Fruit fly (Drosophila melanogaster) whole organism, wandering third instar larva: Measurements from ENCODE around the gene eEF1gamma.

Source experiments
- Abd-B ChIP-seq: fragments of >200 bp; optimal IDR thresholded peaks from 2 replicates; lab custom pipeline; 2017; ENCODE audit warnings: missing biosample characterization, missing genetic modification characterization
- CG9705 ChIP-seq: fragments of 200-800 bp; sonication (Bioruptor generic); optimal IDR thresholded peaks from 2 replicates; lab custom pipeline; 2018; ENCODE audit warnings: missing biosample characterization, mild to moderate bottlenecking, missing genetic modification characterization
- CrebA ChIP-seq: fragments of 200-800 bp; sonication (Bioruptor generic); optimal IDR thresholded peaks from 2 replicates; lab custom pipeline; 2016; ENCODE audit warnings: missing biosample characterization, mild to moderate bottlenecking, missing genetic modification characterization, borderline replicate concordance
- Dif ChIP-seq: fragments of 200-275, 200-300 bp; sonication (Bioruptor generic); optimal IDR thresholded peaks from 2 replicates; lab custom pipeline; 2018; ENCODE audit warnings: missing biosample characterization, missing genetic modification characterization; ENCODE audit not compliant: partially characterized antibody
- GATAd ChIP-seq: sonication (Bioruptor generic); optimal IDR thresholded peaks from 2 replicates; lab custom pipeline; 2016; ENCODE audit warnings: missing biosample characterization, missing genetic modification characterization
- HLH106 ChIP-seq: fragments of 200-800 bp; optimal IDR thresholded peaks from 3 replicates; lab custom pipeline; 2019; ENCODE audit warnings: missing biosample characterization, mild to moderate bottlenecking, missing genetic modification characterization, moderate library complexity
- Hnf4 ChIP-seq: fragments of 200-800 bp; sonication (Bioruptor generic); optimal IDR thresholded peaks from 2 replicates; lab custom pipeline; 2016; ENCODE audit warnings: missing biosample characterization, mild to moderate bottlenecking, missing genetic modification characterization
- Hr78 ChIP-seq: fragments of >200 bp; optimal IDR thresholded peaks from 2 replicates; lab custom pipeline; 2017; ENCODE audit warnings: missing biosample characterization, missing genetic modification characterization
- Hr83 ChIP-seq: fragments of 200-300 bp; sonication (Bioruptor generic); optimal IDR thresholded peaks from 2 replicates; lab custom pipeline; 2016; ENCODE audit warnings: missing biosample characterization, mild to moderate bottlenecking, missing genetic modification characterization, moderate library complexity; ENCODE audit not compliant: poor library complexity, severe bottlenecking
- Mio ChIP-seq: sonication (Bioruptor generic); optimal IDR thresholded peaks from 2 replicates; lab custom pipeline; 2016; ENCODE audit warnings: missing biosample characterization, missing genetic modification characterization
- Myc ChIP-seq: fragments of >200 bp; optimal IDR thresholded peaks from 2 replicates; lab custom pipeline; 2017
- N ChIP-seq: fragments of >200 bp; optimal IDR thresholded peaks from 2 replicates; lab custom pipeline; 2018; ENCODE audit warnings: missing biosample characterization, missing external identifiers, missing genetic modification characterization
- Rel ChIP-seq, 2 experiments: fragments of 200-800 bp; sonication (Bioruptor generic) in 1 of 2; optimal IDR thresholded peaks; 2 replicates in 1 of 2; 3 replicates in 1 of 2; lab custom pipeline; 2016 to 2019; ENCODE audit warnings: mild to moderate bottlenecking in 2 of 2, missing biosample characterization in 2 of 2, missing genetic modification characterization in 2 of 2, moderate library complexity in 1 of 2
- Sp1 ChIP-seq: fragments of 200-800 bp; sonication (Bioruptor generic); optimal IDR thresholded peaks from 3 replicates; lab custom pipeline; 2019; ENCODE audit warnings: missing biosample characterization, mild to moderate bottlenecking, missing genetic modification characterization, moderate library complexity
- Vsx2 ChIP-seq: fragments of 200-300, 225-300 bp; sonication (Bioruptor generic); optimal IDR thresholded peaks from 2 replicates; lab custom pipeline; 2018; ENCODE audit warnings: missing biosample characterization, missing genetic modification characterization; ENCODE audit not compliant: partially characterized antibody
- br ChIP-seq: fragments of 200-800 bp; sonication (Bioruptor generic); optimal IDR thresholded peaks from 2 replicates; lab custom pipeline; 2016; ENCODE audit warnings: missing biosample characterization, missing genetic modification characterization
- brk ChIP-seq: fragments of 200-800 bp; sonication (Bioruptor generic); optimal IDR thresholded peaks from 2 replicates; lab custom pipeline; 2016; ENCODE audit warnings: missing biosample characterization, mild to moderate bottlenecking, missing genetic modification characterization
- dl ChIP-seq, 2 experiments: fragments of 175-275, 200-275 bp in 1 of 2; fragments of 200-275 bp in 1 of 2; sonication (Bioruptor generic); optimal IDR thresholded peaks; lab custom pipeline; 2018; ENCODE audit warnings: mild to moderate bottlenecking in 2 of 2, missing biosample characterization in 2 of 2, missing genetic modification characterization in 2 of 2, moderate library complexity in 2 of 2; ENCODE audit not compliant: partially characterized antibody in 2 of 2, insufficient read depth in 1 of 2
- dmrt93B ChIP-seq: fragments of 200-800 bp; sonication (Bioruptor generic); optimal IDR thresholded peaks from 2 replicates; lab custom pipeline; 2018; ENCODE audit warnings: missing biosample characterization, mild to moderate bottlenecking, missing genetic modification characterization
- dsf ChIP-seq: sonication (Bioruptor generic); optimal IDR thresholded peaks from 2 replicates; lab custom pipeline; 2016; ENCODE audit warnings: missing biosample characterization, missing genetic modification characterization, borderline replicate concordance
- ey ChIP-seq: fragments of 200-800 bp; sonication (Bioruptor generic); optimal IDR thresholded peaks from 2 replicates; lab custom pipeline; 2016; ENCODE audit warnings: missing biosample characterization, missing genetic modification characterization
- foxo ChIP-seq, 2 experiments: fragments of 200-800 bp; sonication (Bioruptor generic); optimal IDR thresholded peaks; 2 replicates in 1 of 2; 3 replicates in 1 of 2; lab custom pipeline; 2016 to 2017; ENCODE audit warnings: missing biosample characterization in 2 of 2, missing genetic modification characterization in 2 of 2
- fru ChIP-seq: fragments of 200-800 bp; sonication (Bioruptor generic); optimal IDR thresholded peaks from 3 replicates; lab custom pipeline; 2016; ENCODE audit warnings: missing biosample characterization, mild to moderate bottlenecking, missing genetic modification characterization
- h ChIP-seq: fragments of 200-800 bp; sonication (Bioruptor generic); optimal IDR thresholded peaks from 3 replicates; lab custom pipeline; 2016; ENCODE audit warnings: missing biosample characterization, mild to moderate bottlenecking, missing genetic modification characterization
- lola ChIP-seq: fragments of >200 bp; optimal IDR thresholded peaks from 2 replicates; lab custom pipeline; 2017; ENCODE audit warnings: missing biosample characterization, missing genetic modification characterization
- pan ChIP-seq: fragments of >200 bp; optimal IDR thresholded peaks from 2 replicates; lab custom pipeline; 2017
- psq ChIP-seq: fragments of 200-800 bp; sonication (Bioruptor generic); optimal IDR thresholded peaks from 3 replicates; lab custom pipeline; 2017; ENCODE audit warnings: missing biosample characterization, mild to moderate bottlenecking, missing genetic modification characterization, moderate library complexity
- rgr ChIP-seq: fragments of 200-800 bp; sonication (Bioruptor generic); optimal IDR thresholded peaks from 3 replicates; lab custom pipeline; 2016; ENCODE audit warnings: missing biosample characterization, mild to moderate bottlenecking, missing genetic modification characterization
- sage ChIP-seq: fragments of 200-800 bp; sonication (Bioruptor generic); optimal IDR thresholded peaks from 2 replicates; lab custom pipeline; 2016; ENCODE audit warnings: missing biosample characterization, mild to moderate bottlenecking, missing genetic modification characterization
- sv ChIP-seq: fragments of 200-800 bp; sonication (Bioruptor generic); optimal IDR thresholded peaks from 3 replicates; lab custom pipeline; 2016; ENCODE audit warnings: missing biosample characterization, missing genetic modification characterization
- tai ChIP-seq: sonication (Bioruptor generic); optimal IDR thresholded peaks from 2 replicates; lab custom pipeline; 2016; ENCODE audit warnings: missing biosample characterization, missing genetic modification characterization
- usp ChIP-seq: fragments of >200 bp; optimal IDR thresholded peaks from 2 replicates; lab custom pipeline; 2017; ENCODE audit warnings: missing biosample characterization, missing genetic modification characterization
- woc ChIP-seq: sonication (Bioruptor generic); optimal IDR thresholded peaks from 2 replicates; lab custom pipeline; 2016; ENCODE audit warnings: missing biosample characterization, mild to moderate bottlenecking, missing genetic modification characterization

eEF1gamma gene

dm6 chr3R:29259466-29260132 lies 39.6 kb downstream of the eEF1gamma start:
- TF ChIP-seq ey (no peak), Hnf4 (GFP tag; lab: Kevin White, UChicago) (no peak), fru (GFP tag; lab: Kevin White, UChicago) (no peak), tai (no peak), Dif (GFP tag; lab: Kevin White, UChicago) (no peak), CrebA (GFP tag; lab: Kevin White, UChicago) (no peak), rgr (GFP tag; lab: Kevin White, UChicago) (no peak), CG9705 (GFP tag; lab: Kevin White, UChicago) (no peak), dl (GFP tag; optimal IDR thresholded peaks at IDR 0.05; lab: Kevin White, UChicago; ENCODE audit: insufficient read depth in 1 of 2, partially characterized antibody in 2 of 2) (no peak), dsf (GFP tag; lab: Kevin White, UChicago) (no peak)

- TF ChIP-seq tai (no peak), Myc (lab: Kevin White, UChicago) (no peak), dmrt93B (GFP tag; lab: Kevin White, UChicago) (no peak), sv (GFP tag; lab: Kevin White, UChicago) (no peak), br (GFP tag; lab: Kevin White, UChicago) (no peak), Hr78 (GFP tag; lab: Kevin White, UChicago) (no peak), h (no peak), Hnf4 (GFP tag; lab: Kevin White, UChicago) (no peak), GATAd (GFP tag; lab: Kevin White, UChicago) (no peak), sage (GFP tag; lab: Kevin White, UChicago) (no peak), lola (GFP tag; lab: Kevin White, UChicago) (no peak), ey (no peak), brk (GFP tag; lab: Kevin White, UChicago) (no peak), pan (lab: Kevin White, UChicago) (no peak), CG9705 (GFP tag; lab: Kevin White, UChicago) (no peak), Dif (GFP tag; lab: Kevin White, UChicago) (no peak), Rel (GFP tag; optimal IDR thresholded peaks at IDR 0.05; lab: Kevin White, UChicago) (no peak), Rel (tag; optimal IDR thresholded peaks at IDR 0.05; lab: Kevin White, UChicago) (no peak)
Observed at dm6 chr3R:29262481-29262880, 42.5 kb downstream of the eEF1gamma start.

DNA sequence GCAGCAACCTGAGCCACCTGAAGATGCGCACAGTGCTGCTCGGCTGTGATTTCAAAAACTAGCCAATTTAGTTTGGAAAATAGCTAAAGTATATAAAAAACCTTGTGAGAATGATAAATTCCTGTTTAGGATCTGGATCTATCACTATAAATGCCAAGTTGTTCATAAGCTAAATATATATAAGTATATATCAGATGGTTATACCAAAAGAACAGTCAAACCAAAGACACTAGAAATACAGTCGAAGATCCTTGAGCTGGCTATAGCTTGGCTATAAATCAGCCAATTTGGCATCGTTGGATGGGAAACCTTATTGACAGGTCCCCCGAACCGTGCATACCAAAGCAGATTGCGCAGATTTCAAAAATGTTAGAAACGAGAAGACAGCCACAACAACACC lies 43.3 kb downstream of the eEF1gamma start:
- no peak for TF ChIP-seq GATAd (GFP tag; lab: Kevin White, UChicago)
- TF ChIP-seq Myc (lab: Kevin White, UChicago) = no peak
- no peak for TF ChIP-seq usp (GFP tag; lab: Kevin White, UChicago)
- no peak for TF ChIP-seq Abd-B (GFP tag; lab: Kevin White, UChicago)
- no peak for TF ChIP-seq CG9705 (GFP tag; lab: Kevin White, UChicago)
- no peak for TF ChIP-seq br (GFP tag; lab: Kevin White, UChicago)
- TF ChIP-seq ey = no peak
- TF ChIP-seq brk (GFP tag; lab: Kevin White, UChicago) = no peak
- no peak for TF ChIP-seq Vsx2 (GFP tag; lab: Kevin White, UChicago)
- no peak for TF ChIP-seq sv (GFP tag; lab: Kevin White, UChicago)
- no peak for TF ChIP-seq h
- no peak for TF ChIP-seq Rel (GFP tag; optimal IDR thresholded peaks at IDR 0.05; lab: Kevin White, UChicago)
- no peak for TF ChIP-seq Rel (tag; optimal IDR thresholded peaks at IDR 0.05; lab: Kevin White, UChicago)
- no peak for TF ChIP-seq N
- no peak for TF ChIP-seq Dif (GFP tag; lab: Kevin White, UChicago)
- no peak for TF ChIP-seq woc
- TF ChIP-seq CrebA (GFP tag; lab: Kevin White, UChicago) = no peak
- no peak for TF ChIP-seq Mio (GFP tag; lab: Kevin White, UChicago)
- TF ChIP-seq pan (lab: Kevin White, UChicago) = no peak
- TF ChIP-seq rgr (GFP tag; lab: Kevin White, UChicago) = no peak

- no peak for TF ChIP-seq psq (GFP tag; lab: Kevin White, UChicago)
- TF ChIP-seq rgr (GFP tag; lab: Kevin White, UChicago) = no peak
- TF ChIP-seq usp (GFP tag; lab: Kevin White, UChicago) = no peak
- TF ChIP-seq brk (GFP tag; lab: Kevin White, UChicago) = no peak
- TF ChIP-seq foxo (GFP tag; optimal IDR thresholded peaks at IDR 0.05; lab: Kevin White, UChicago) = peak in 1 of 2 experiments; percentile 6
- no peak for TF ChIP-seq N
- no peak for TF ChIP-seq dsf (GFP tag; lab: Kevin White, UChicago)
- no peak for TF ChIP-seq Hr83 (GFP tag; lab: Kevin White, UChicago)
- TF ChIP-seq CrebA (GFP tag; lab: Kevin White, UChicago) = no peak
- no peak for TF ChIP-seq lola (GFP tag; lab: Kevin White, UChicago)
- TF ChIP-seq HLH106 (tag; lab: Kevin White, UChicago) = peak; percentile 13
- TF ChIP-seq dmrt93B (GFP tag; lab: Kevin White, UChicago) = no peak
- TF ChIP-seq Vsx2 (GFP tag; lab: Kevin White, UChicago) = no peak
- peak; percentile 12 for TF ChIP-seq fru (GFP tag; lab: Kevin White, UChicago)
- TF ChIP-seq sv (GFP tag; lab: Kevin White, UChicago) = no peak
- TF ChIP-seq Abd-B (GFP tag; lab: Kevin White, UChicago) = no peak
- peak; percentile 11 for TF ChIP-seq woc
- no peak for TF ChIP-seq br (GFP tag; lab: Kevin White, UChicago)
- peak; percentile 4 for TF ChIP-seq Sp1
- TF ChIP-seq h = no peak
- TF ChIP-seq Mio (GFP tag; lab: Kevin White, UChicago) = no peak
Observed at dm6 chr3R:29265075-29265474, 45.1 kb downstream of the eEF1gamma start.
